In genomic region chr3R:10368251-10368650, dm6 we compare ENCODE assay signal across 2 fruit fly cellular contexts.
TF ChIP-seq lines count a peak whose summit lies in the region.

No protein-coding gene starts in this region.

- TF ChIP-seq CTCF in whole organism, embryonic (GFP tag; optimal IDR thresholded peaks at IDR 0.05; lab: Kevin White, UChicago), result no peak

TF ChIP-seq in whole organism, embryonic, 481 proteins besides CTCF, POLR2A, EP300 and RAD21 (continues in another document):
- TF ChIP-seq CG16779 (GFP tag; IDR thresholded peaks at IDR 0.05; lab: Robert Waterston, UW) (no peak), CG1792 (GFP tag; optimal IDR thresholded peaks at IDR 0.05; lab: Kevin White, UChicago) (no peak), CG4282 (GFP tag; optimal IDR thresholded peaks at IDR 0.05; lab: Kevin White, UChicago) (no peak), Optix (GFP tag; IDR thresholded peaks at IDR 0.05; lab: Robert Waterston, UW) (no peak), D19A (tag; optimal IDR thresholded peaks at IDR 0.05; lab: Kevin White, UChicago) (no peak), Max (GFP tag; optimal IDR thresholded peaks at IDR 0.05; lab: Kevin White, UChicago) (no peak), Spps (tag; optimal IDR thresholded peaks at IDR 0.05; lab: Kevin White, UChicago) (no peak), fru (optimal IDR thresholded peaks at IDR 0.05; lab: Kevin White, UChicago) (no peak), D (optimal IDR thresholded peaks at IDR 0.05; lab: Kevin White, UChicago) (no peak), D (GFP tag; optimal IDR thresholded peaks at IDR 0.05; lab: Kevin White, UChicago) (no peak), CG42726 (GFP tag; IDR thresholded peaks at IDR 0.05; lab: Robert Waterston, UW; ENCODE audit: partially characterized antibody) (no peak), CG12299 (tag; optimal IDR thresholded peaks at IDR 0.05; lab: Kevin White, UChicago) (no peak), CG5953 (GFP tag; IDR thresholded peaks at IDR 0.05; lab: Robert Waterston, UW) (no peak), Nf-YC (tag; optimal IDR thresholded peaks at IDR 0.05; lab: Kevin White, UChicago) (peak; percentile 99), en (GFP tag; optimal IDR thresholded peaks at IDR 0.05; lab: Kevin White, UChicago) (no peak), gem (tag; optimal IDR thresholded peaks at IDR 0.05; lab: Kevin White, UChicago) (no peak), YL-1 (GFP tag; optimal IDR thresholded peaks at IDR 0.05; lab: Kevin White, UChicago) (no peak), Vsx1 (GFP tag; optimal IDR thresholded peaks at IDR 0.05; lab: Kevin White, UChicago) (no peak), CG30020 (tag; optimal IDR thresholded peaks at IDR 0.05; lab: Kevin White, UChicago) (no peak), Jarid2 (GFP tag; optimal IDR thresholded peaks at IDR 0.05; lab: Kevin White, UChicago) (peak; percentile 34), p53 (GFP tag; optimal IDR thresholded peaks at IDR 0.05; lab: Kevin White, UChicago) (no peak), Nf-YB (GFP tag; optimal IDR thresholded peaks at IDR 0.05; lab: Kevin White, UChicago) (peak; percentile 98), Adf1 (GFP tag; IDR thresholded peaks at IDR 0.05; lab: Robert Waterston, UW) (peak; percentile 44; the same call in 1 of the 2 replicates), CG3995 (GFP tag; optimal IDR thresholded peaks at IDR 0.05; lab: Kevin White, UChicago) (no peak), gcm2 (GFP tag; optimal IDR thresholded peaks at IDR 0.05; lab: Kevin White, UChicago) (no peak), dm (GFP tag; optimal IDR thresholded peaks at IDR 0.05; lab: Kevin White, UChicago) (no peak), croc (GFP tag; conservative IDR thresholded peaks at IDR 0.05; lab: Robert Waterston, UW) (no peak), CG9797 (GFP tag; optimal IDR thresholded peaks at IDR 0.05; lab: Kevin White, UChicago) (no peak), MBD-R2 (GFP tag; IDR thresholded peaks at IDR 0.05; lab: Robert Waterston, UW) (no peak), CG1832 (GFP tag; optimal IDR thresholded peaks at IDR 0.05; lab: Kevin White, UChicago) (peak; percentile 93), jumu (GFP tag; optimal IDR thresholded peaks at IDR 0.05; lab: Kevin White, UChicago) (no peak), CG13624 (GFP tag; optimal IDR thresholded peaks at IDR 0.05; lab: Kevin White, UChicago) (no peak), Xbp1 (GFP tag; optimal IDR thresholded peaks at IDR 0.05; lab: Kevin White, UChicago) (no peak), Ets97D (GFP tag; optimal IDR thresholded peaks at IDR 0.05; lab: Kevin White, UChicago) (no peak), CG6175 (GFP tag; IDR thresholded peaks at IDR 0.05; lab: Robert Waterston, UW) (no peak), sisA (GFP tag; IDR thresholded peaks at IDR 0.05; lab: Robert Waterston, UW) (no peak), fd96Cb (tag; optimal IDR thresholded peaks at IDR 0.05; lab: Kevin White, UChicago) (no peak), NC2α (GFP tag; optimal IDR thresholded peaks at IDR 0.05; lab: Kevin White, UChicago) (no peak), Nf-YA (GFP tag; IDR thresholded peaks at IDR 0.05; lab: Robert Waterston, UW) (peak; percentile 82), ro (GFP tag; IDR thresholded peaks at IDR 0.05; lab: Robert Waterston, UW) (no peak), CG9215 (GFP tag; IDR thresholded peaks at IDR 0.05; lab: Robert Waterston, UW) (no peak), HmgD (GFP tag; optimal IDR thresholded peaks at IDR 0.05; lab: Kevin White, UChicago) (no peak), knrl (GFP tag; IDR thresholded peaks at IDR 0.05; lab: Robert Waterston, UW; ENCODE audit: partially characterized antibody) (0 out of 3 replicates have a peak, but pooled peaks have one; percentile 13), CG3163 (GFP tag; optimal IDR thresholded peaks at IDR 0.05; lab: Kevin White, UChicago) (no peak), NK7.1 (GFP tag; optimal IDR thresholded peaks at IDR 0.05; lab: Kevin White, UChicago) (no peak), Ptx1 (GFP tag; IDR thresholded peaks at IDR 0.05; lab: Robert Waterston, UW) (no peak), zf30C (GFP tag; optimal IDR thresholded peaks at IDR 0.05; lab: Kevin White, UChicago) (no peak), CG31365 (tag; optimal IDR thresholded peaks at IDR 0.05; lab: Kevin White, UChicago) (no peak)

TF ChIP-seq in whole organism, prepupa, 60 proteins besides CTCF, POLR2A, EP300 and RAD21:
- TF ChIP-seq CG8319 (GFP tag; optimal IDR thresholded peaks at IDR 0.05; lab: Kevin White, UChicago) (no peak), CG7368 (GFP tag; optimal IDR thresholded peaks at IDR 0.05; lab: Kevin White, UChicago) (peak; percentile 40), Eip78C (GFP tag; lab: Kevin White, UChicago) (no peak), CG11762 (GFP tag; optimal IDR thresholded peaks at IDR 0.05; lab: Kevin White, UChicago; ENCODE audit: insufficient read depth) (no peak), Gug (GFP tag; IDR thresholded peaks at IDR 0.05; lab: Robert Waterston, UW) (no peak)
